Worm (Caenorhabditis elegans) whole organism, L3 larva: Measurements from ENCODE around the gene nhr-168.

Experiments used
- R02D3.7 ChIP-seq: fragments of 150-350 bp; optimal IDR thresholded peaks from 2 replicates; lab custom pipeline; 2014; ENCODE audit warnings: missing biosample characterization, missing genetic modification characterization
- ZK546.5 ChIP-seq: sonication (generic microtip); optimal IDR thresholded peaks from 2 replicates; lab custom pipeline; 2017; ENCODE audit warnings: missing biosample characterization, missing genetic modification characterization
- ceh-82 ChIP-seq: fragments of 150-350 bp; optimal IDR thresholded peaks from 2 replicates; lab custom pipeline; 2014; ENCODE audit warnings: missing biosample characterization, missing genetic modification characterization
- ceh-9 ChIP-seq: sonication (generic microtip); optimal IDR thresholded peaks from 2 replicates; lab custom pipeline; 2018; ENCODE audit warnings: missing biosample characterization, missing genetic modification characterization
- daf-12 ChIP-seq: fragments of 150-350 bp; optimal IDR thresholded peaks from 2 replicates; lab custom pipeline; 2014; ENCODE audit warnings: missing biosample characterization, missing genetic modification reagents, missing genetic modification characterization
- egl-5 ChIP-seq: fragments of 150-350 bp; optimal IDR thresholded peaks from 2 replicates; lab custom pipeline; 2017; ENCODE audit warnings: missing biosample characterization, missing genetic modification reagents, missing genetic modification characterization, inconsistent platforms
- elt-1 ChIP-seq: fragments of 150-350 bp; optimal IDR thresholded peaks from 2 replicates; lab custom pipeline; 2014; ENCODE audit warnings: missing biosample characterization, missing genetic modification characterization
- elt-2 ChIP-seq: sonication (generic microtip); optimal IDR thresholded peaks from 2 replicates; lab custom pipeline; 2016; ENCODE audit warnings: missing genetic modification reagents, mild to moderate bottlenecking, missing genetic modification characterization, missing compliant biosample characterization
- elt-3 ChIP-seq, 3 experiments: fragments of 150-350 bp in 1 of 3; sonication (generic microtip) in 2 of 3; optimal IDR thresholded peaks; 2 replicates in 2 of 3; 4 replicates in 1 of 3; lab custom pipeline; 2014 to 2017; ENCODE audit warnings: missing biosample characterization in 3 of 3, missing genetic modification characterization in 3 of 3
- fkh-10 ChIP-seq: sonication (generic microtip); optimal IDR thresholded peaks from 2 replicates; lab custom pipeline; 2017; ENCODE audit warnings: missing biosample characterization, missing genetic modification reagents, missing genetic modification characterization
- fos-1 ChIP-seq: fragments of 150-350 bp; optimal IDR thresholded peaks from 2 replicates; lab custom pipeline; 2014; ENCODE audit warnings: missing biosample characterization, missing genetic modification characterization
- hmg-11 ChIP-seq: sonication (generic microtip); optimal IDR thresholded peaks from 2 replicates; lab custom pipeline; 2016; ENCODE audit warnings: missing genetic modification characterization, missing compliant biosample characterization
- jun-1 ChIP-seq: fragments of 150-350 bp; optimal IDR thresholded peaks from 2 replicates; lab custom pipeline; 2014; ENCODE audit warnings: missing biosample characterization, missing genetic modification reagents, missing genetic modification characterization
- lin-15B ChIP-seq: fragments of 150-350 bp; optimal IDR thresholded peaks from 2 replicates; lab custom pipeline; 2014; ENCODE audit warnings: missing biosample characterization, missing genetic modification characterization
- lin-39 ChIP-seq: fragments of 150-350 bp; optimal IDR thresholded peaks from 2 replicates; lab custom pipeline; 2018; ENCODE audit warnings: missing biosample characterization, missing genetic modification reagents, missing genetic modification characterization
- lsy-12 ChIP-seq: sonication (generic microtip); optimal IDR thresholded peaks from 2 replicates; lab custom pipeline; 2016; ENCODE audit warnings: mild to moderate bottlenecking, missing genetic modification characterization, missing compliant biosample characterization
- mdl-1 ChIP-seq: fragments of 150-350 bp; optimal IDR thresholded peaks from 2 replicates; lab custom pipeline; 2014; ENCODE audit warnings: missing biosample characterization, missing genetic modification characterization
- mml-1 ChIP-seq: fragments of 150-350 bp; sonication (generic microtip); optimal IDR thresholded peaks from 3 replicates; lab custom pipeline; 2014; ENCODE audit warnings: missing biosample characterization, missing genetic modification characterization
- nfya-1 ChIP-seq: sonication (generic microtip); optimal IDR thresholded peaks from 2 replicates; lab custom pipeline; 2017; ENCODE audit warnings: missing genetic modification characterization, mild to moderate bottlenecking, missing compliant biosample characterization, antibody characterized with exemption, moderate library complexity; ENCODE audit not compliant: insufficient read depth
- nhr-11 ChIP-seq: fragments of 150-350 bp; optimal IDR thresholded peaks from 2 replicates; lab custom pipeline; 2014; ENCODE audit warnings: missing biosample characterization, missing genetic modification characterization
- nhr-12 ChIP-seq: fragments of 150-350 bp; optimal IDR thresholded peaks from 2 replicates; lab custom pipeline; 2014; ENCODE audit warnings: missing biosample characterization, missing genetic modification characterization
- nhr-23 ChIP-seq: fragments of 150-350 bp; optimal IDR thresholded peaks from 2 replicates; lab custom pipeline; 2014; ENCODE audit warnings: missing biosample characterization, missing genetic modification reagents, missing genetic modification characterization
- nhr-28 ChIP-seq: fragments of 150-350 bp; optimal IDR thresholded peaks from 2 replicates; lab custom pipeline; 2014; ENCODE audit warnings: missing biosample characterization, missing genetic modification characterization
- nhr-43 ChIP-seq: sonication (generic microtip); optimal IDR thresholded peaks from 2 replicates; lab custom pipeline; 2016; ENCODE audit warnings: mild to moderate bottlenecking, missing genetic modification characterization, missing compliant biosample characterization; ENCODE audit not compliant: poor library complexity, severe bottlenecking
- pha-4 ChIP-seq: fragments of 150-350 bp; optimal IDR thresholded peaks from 2 replicates; lab custom pipeline; 2014; ENCODE audit warnings: missing biosample characterization, missing genetic modification reagents, missing genetic modification characterization
- pqm-1 ChIP-seq: fragments of 150-350 bp; optimal IDR thresholded peaks from 2 replicates; lab custom pipeline; 2017; ENCODE audit warnings: missing biosample characterization, missing genetic modification characterization, inconsistent platforms
- sea-2 ChIP-seq: fragments of 150-350 bp; sonication (generic microtip); optimal IDR thresholded peaks from 4 replicates; lab custom pipeline; 2014; ENCODE audit warnings: missing biosample characterization, missing genetic modification reagents, missing genetic modification characterization
- tbx-2 ChIP-seq: sonication (generic microtip); optimal IDR thresholded peaks from 2 replicates; lab custom pipeline; 2016; ENCODE audit warnings: mild to moderate bottlenecking, missing genetic modification characterization, missing compliant biosample characterization
- unc-39 ChIP-seq: sonication (generic microtip); optimal IDR thresholded peaks from 4 replicates; lab custom pipeline; 2017; ENCODE audit warnings: missing biosample characterization, missing genetic modification characterization
- unc-62 ChIP-seq: fragments of 150-350 bp; sonication (generic microtip); optimal IDR thresholded peaks from 4 replicates; lab custom pipeline; 2014; ENCODE audit warnings: missing biosample characterization, missing genetic modification reagents, missing genetic modification characterization
- ztf-11 ChIP-seq: fragments of 150-350 bp; optimal IDR thresholded peaks from 2 replicates; lab custom pipeline; 2014; ENCODE audit warnings: missing biosample characterization, missing genetic modification characterization

Gene nhr-168

DNA sequence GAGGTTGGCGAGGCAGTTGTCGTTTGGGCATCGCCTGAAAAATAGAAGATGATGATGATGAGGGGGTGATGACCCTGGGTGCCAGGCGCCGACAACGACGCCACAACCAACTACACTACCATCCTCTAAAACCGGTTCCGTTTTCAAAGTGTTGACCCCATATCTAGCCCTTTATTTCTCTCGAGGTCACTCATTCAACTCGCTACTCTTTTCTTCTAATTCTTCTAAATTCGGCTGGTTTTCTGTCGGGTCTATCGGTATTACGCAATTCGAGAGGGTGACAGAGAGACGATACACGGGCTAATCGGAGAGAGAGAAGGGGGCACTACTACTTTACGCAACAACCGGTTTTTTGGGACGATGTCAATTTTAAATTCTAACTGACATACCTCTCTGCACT, 37.7 kb upstream of the nhr-168 start (continued):
- TF ChIP-seq fkh-10, result no peak
- TF ChIP-seq mdl-1 (tag; lab: Kevin White, UChicago), result peak; percentile 12
- peak; percentile 99 for TF ChIP-seq nhr-23 (tag; lab: Kevin White, UChicago)
- TF ChIP-seq ZK546.5, result no peak
- TF ChIP-seq unc-39 (tag; lab: Kevin White, UChicago), result no peak
- no peak for TF ChIP-seq hmg-11
- no peak for TF ChIP-seq pha-4
- no peak for TF ChIP-seq ceh-82 (tag; lab: Kevin White, UChicago)
- TF ChIP-seq nhr-12 (tag; lab: Kevin White, UChicago), result no peak
- TF ChIP-seq R02D3.7 (tag; lab: Kevin White, UChicago), result no peak
- TF ChIP-seq mml-1, result no peak
- TF ChIP-seq ztf-11 (tag; lab: Kevin White, UChicago), result no peak
- no peak for TF ChIP-seq lin-15B (tag; lab: Kevin White, UChicago)
- no peak for TF ChIP-seq nhr-28 (tag; lab: Kevin White, UChicago)
- TF ChIP-seq, all 47 proteins: peak for 17

ce11 chrV:13370265-13370664, 36.6 kb upstream of the nhr-168 start:
- TF ChIP-seq nhr-43 (tag; lab: Kevin White, UChicago) (no peak), unc-39 (tag; lab: Kevin White, UChicago) (no peak), nhr-11 (no peak), tbx-2 (no peak), hmg-11 (no peak), lin-39 (tag; lab: Kevin White, UChicago) (no peak), pha-4 (no peak), jun-1 (tag; lab: Kevin White, UChicago) (no peak)

ce11 chrV:13369663-13370062, 36.0 kb upstream of the nhr-168 start:
- TF ChIP-seq nhr-43 (tag; lab: Kevin White, UChicago), result peak; percentile 28
- TF ChIP-seq jun-1 (tag; lab: Kevin White, UChicago), result peak; percentile 73
- no peak for TF ChIP-seq nhr-11
- TF ChIP-seq ceh-9 (tag; lab: Kevin White, UChicago), result no peak
- TF ChIP-seq elt-2 (tag; lab: Kevin White, UChicago), result peak; percentile 83
- TF ChIP-seq nhr-12 (tag; lab: Kevin White, UChicago), result no peak
- TF ChIP-seq pqm-1 (tag; lab: Kevin White, UChicago), result peak; percentile 79
- no peak for TF ChIP-seq elt-3 (tag; optimal IDR thresholded peaks at IDR 0.05; lab: Kevin White, UChicago)
- TF ChIP-seq lsy-12 (tag; lab: Kevin White, UChicago), result no peak
- TF ChIP-seq nhr-23 (tag; lab: Kevin White, UChicago), result no peak
- TF ChIP-seq nfya-1 (tag; lab: Kevin White, UChicago), result no peak

- no peak for TF ChIP-seq unc-62 (GFP tag; lab: Kevin White, UChicago)
- no peak for TF ChIP-seq fkh-10
- TF ChIP-seq elt-1, result no peak
- TF ChIP-seq egl-5 (tag; lab: Kevin White, UChicago), result no peak
- no peak for TF ChIP-seq daf-12
- TF ChIP-seq, all 47 proteins: peak for 0
Measured at ce11 chrV:13367024-13367423, 33.4 kb upstream of the nhr-168 start, which contains the start of gene srx-125. TSS of gene srx-125 (plus strand) at chrV:13367324.

DNA sequence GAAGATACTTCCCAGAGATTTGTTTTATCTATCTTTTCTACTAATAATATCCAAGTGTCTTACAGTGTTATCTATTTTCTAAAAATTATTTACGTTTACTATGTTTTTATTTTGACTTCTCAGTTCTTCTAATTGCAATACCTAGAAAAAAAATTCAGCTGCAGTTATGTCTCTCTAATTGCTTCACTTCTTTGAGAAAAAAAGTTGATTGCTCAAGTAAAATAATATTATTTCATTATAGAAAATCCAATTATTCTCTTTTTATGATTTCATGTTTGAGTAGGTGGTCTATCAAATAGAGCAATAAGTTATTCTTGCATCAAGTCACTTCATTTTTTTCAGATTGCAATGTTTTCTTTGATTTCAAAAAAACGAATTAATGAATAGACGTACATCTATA, 32.8 kb upstream of the nhr-168 start:
- TF ChIP-seq sea-2 (GFP tag; lab: Kevin White, UChicago) (no peak), fkh-10 (peak; percentile 56)

DNA sequence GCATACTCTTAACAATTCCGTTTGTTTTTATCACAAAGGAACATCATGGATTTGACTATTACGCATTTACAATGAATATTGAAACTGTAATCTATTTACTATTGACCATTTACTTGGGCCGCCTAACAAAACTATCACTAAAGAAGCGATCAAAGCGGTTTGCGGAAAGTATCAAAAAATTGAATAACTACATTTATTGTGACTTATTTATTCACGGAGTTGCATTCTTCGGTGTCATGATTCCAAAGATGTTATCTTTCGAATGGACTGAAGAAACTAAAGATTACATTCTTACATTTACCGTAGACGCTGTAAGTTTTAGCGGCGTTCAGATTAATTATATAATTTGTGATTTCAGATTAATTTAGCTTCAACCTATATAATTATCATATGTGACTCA, 30.6 kb upstream of the nhr-168 start:
- TF ChIP-seq unc-62 (GFP tag; lab: Kevin White, UChicago) (no peak), fos-1 (tag; lab: Kevin White, UChicago) (no peak), nhr-11 (no peak), lsy-12 (tag; lab: Kevin White, UChicago) (no peak), mml-1 (no peak)
